Worm (Caenorhabditis elegans): ENCODE measurements around the gene ZK353.10.

DNA sequence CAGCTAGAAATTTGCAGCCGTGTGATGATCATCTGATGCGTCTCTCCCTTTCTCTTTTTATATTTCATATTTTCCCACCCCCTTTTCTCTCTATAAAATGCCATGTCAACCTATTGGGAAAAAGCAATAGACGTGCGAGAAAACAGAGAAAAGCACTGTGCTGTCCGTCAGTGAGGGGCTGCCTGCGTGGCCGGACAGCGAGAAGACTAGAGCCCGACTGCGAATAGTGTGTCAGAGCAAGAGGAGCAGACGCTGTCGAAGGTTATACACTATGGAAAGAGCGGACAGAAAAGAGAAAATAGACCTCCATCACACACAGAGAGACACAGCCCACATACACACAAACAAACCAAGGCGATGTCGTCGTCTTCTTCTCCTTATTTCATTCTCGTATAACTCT is 30.9 kb upstream of the ZK353.10 start:
- TF ChIP-seq egl-27 (tag; optimal IDR thresholded peaks at IDR 0.05) (no peak), nhr-77 (tag; optimal IDR thresholded peaks at IDR 0.05) (no peak), lsy-2 (tag; optimal IDR thresholded peaks at IDR 0.05) (peak; percentile 53 to 83), aly-2 (tag; optimal IDR thresholded peaks at IDR 0.05) (no peak), lin-13 (GFP tag; optimal IDR thresholded peaks at IDR 0.05) (no peak), lin-39 (tag; optimal IDR thresholded peaks at IDR 0.05) (no peak), ztf-11 (tag; optimal IDR thresholded peaks at IDR 0.05) (no peak), blmp-1 (tag; optimal IDR thresholded peaks at IDR 0.05; ENCODE audit: insufficient read depth) (peak; percentile 55), unc-39 (tag; optimal IDR thresholded peaks at IDR 0.05) (no peak), elt-1 (tag; optimal IDR thresholded peaks at IDR 0.05) (no peak), nhr-11 (tag; optimal IDR thresholded peaks at IDR 0.05) (no peak), peb-1 (tag; optimal IDR thresholded peaks at IDR 0.05) (no peak), nhr-237 (tag; optimal IDR thresholded peaks at IDR 0.05) (no peak), unc-62 (GFP tag; optimal IDR thresholded peaks at IDR 0.05) (no peak)

Data from whole organism, L2 larva.